Worm (Caenorhabditis elegans) whole organism, early embryonic: Measurements from ENCODE around the gene kin-9.

ENCODE experiments used
- aly-1 ChIP-seq: sonication (generic microtip); optimal IDR thresholded peaks from 2 replicates; lab custom pipeline; 2016; ENCODE audit warnings: missing genetic modification characterization, missing compliant biosample characterization
- hnd-1 ChIP-seq: sonication (generic microtip); optimal IDR thresholded peaks from 2 replicates; lab custom pipeline; 2016; ENCODE audit warnings: missing genetic modification characterization, missing compliant biosample characterization

- TF ChIP-seq aly-1 (tag; lab: Kevin White, UChicago): no peak
- TF ChIP-seq hnd-1 (tag; lab: Kevin White, UChicago): no peak
These were observed 13.2 kb upstream of the kin-9 start for ce11 chrX:8419252-8419651.
